Worm (Caenorhabditis elegans): ENCODE measurements around the gene txt-14.
A peak's percentile ranks its signal among the peaks of the same experiment; 100 is the strongest.

The txt-14 gene

ce11 chrV:18579684-18580083 lies 2.8 kb upstream of the txt-14 start, which contains the start of gene Y51A2D.13:
Gene Y51A2D.13 (minus strand): TSS chrV:18579784.
- TF ChIP-seq ceh-39 (tag; optimal IDR thresholded peaks at IDR 0.05), result no peak
- no peak for TF ChIP-seq nhr-2 (tag; optimal IDR thresholded peaks at IDR 0.05)
- no peak for TF ChIP-seq unc-120 (tag; optimal IDR thresholded peaks at IDR 0.05; ENCODE audit: poor library complexity, severe bottlenecking)
- no peak for TF ChIP-seq ces-1 (GFP tag; optimal IDR thresholded peaks at IDR 0.05)
- no peak for TF ChIP-seq ceh-43 (GFP tag; optimal IDR thresholded peaks at IDR 0.05)
- TF ChIP-seq unc-39 (tag; optimal IDR thresholded peaks at IDR 0.05), result no peak
- TF ChIP-seq mls-2 (tag; optimal IDR thresholded peaks at IDR 0.05), result no peak
- TF ChIP-seq blmp-1 (tag; optimal IDR thresholded peaks at IDR 0.05), result no peak
- TF ChIP-seq elt-1 (tag; optimal IDR thresholded peaks at IDR 0.05; ENCODE audit: borderline replicate concordance, insufficient read depth), result no peak
- no peak for TF ChIP-seq lsy-2 (tag; optimal IDR thresholded peaks at IDR 0.05)
- no peak for TF ChIP-seq ztf-11 (tag; optimal IDR thresholded peaks at IDR 0.05)
- no peak for TF ChIP-seq sem-2 (GFP tag; optimal IDR thresholded peaks at IDR 0.05)

- TF ChIP-seq ham-2 (GFP tag; optimal IDR thresholded peaks at IDR 0.05), result no peak
- TF ChIP-seq cnd-1 (tag; optimal IDR thresholded peaks at IDR 0.05), result no peak
- no peak for TF ChIP-seq ces-1 (GFP tag; optimal IDR thresholded peaks at IDR 0.05)
- no peak for TF ChIP-seq lin-13 (tag; optimal IDR thresholded peaks at IDR 0.05)
- no peak for TF ChIP-seq ztf-11 (tag; optimal IDR thresholded peaks at IDR 0.05)
- TF ChIP-seq snpc-4 (tag; optimal IDR thresholded peaks at IDR 0.05), result no peak
- peak; percentile 90 for TF ChIP-seq unc-120 (tag; optimal IDR thresholded peaks at IDR 0.05; ENCODE audit: poor library complexity, severe bottlenecking)
- no peak for TF ChIP-seq bed-3 (GFP tag; optimal IDR thresholded peaks at IDR 0.05)
- TF ChIP-seq hlh-1 (tag; optimal IDR thresholded peaks at IDR 0.05), result peak; percentile 100
- TF ChIP-seq drap-1 (GFP tag; optimal IDR thresholded peaks at IDR 0.05), result no peak
- TF ChIP-seq sem-2 (GFP tag; optimal IDR thresholded peaks at IDR 0.05), result no peak
- TF ChIP-seq mep-1 (tag; optimal IDR thresholded peaks at IDR 0.05), result no peak
- peak; percentile 98 for TF ChIP-seq unc-62 (GFP tag; optimal IDR thresholded peaks at IDR 0.05)
- peak; percentile 55 for TF ChIP-seq mab-5 (tag; optimal IDR thresholded peaks at IDR 0.05)
- no peak for TF ChIP-seq lin-32 (GFP tag; optimal IDR thresholded peaks at IDR 0.05)
- TF ChIP-seq ceh-43 (GFP tag; optimal IDR thresholded peaks at IDR 0.05), result no peak
- TF ChIP-seq unc-39 (tag; optimal IDR thresholded peaks at IDR 0.05), result no peak
- TF ChIP-seq ceh-83 (GFP tag; optimal IDR thresholded peaks at IDR 0.05), result no peak
- TF ChIP-seq nhr-2 (tag; optimal IDR thresholded peaks at IDR 0.05), result no peak
- no peak for TF ChIP-seq pha-4 (tag; optimal IDR thresholded peaks at IDR 0.05)
- no peak for TF ChIP-seq mls-2 (tag; optimal IDR thresholded peaks at IDR 0.05)
These were observed 905 bp upstream of the txt-14 start for ce11 chrV:18581393-18582113.

DNA sequence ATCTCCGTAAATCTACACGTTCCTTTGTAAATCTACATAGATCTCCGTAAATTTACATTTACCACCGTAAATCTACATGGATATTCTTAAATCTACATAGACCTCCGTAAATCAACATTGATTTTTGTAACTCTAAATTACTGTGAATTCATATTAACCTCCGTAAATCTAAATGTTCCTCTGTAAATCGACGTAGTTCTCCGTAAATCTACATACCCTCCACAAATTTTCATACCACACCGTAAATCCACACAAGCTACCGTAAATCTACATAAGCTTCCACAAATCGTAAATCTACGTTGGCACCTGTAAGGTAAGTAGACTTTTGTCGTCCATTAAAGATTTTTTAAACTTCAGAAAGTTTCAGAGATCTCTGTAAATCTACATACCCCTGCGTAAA lies 2.6 kb downstream of the txt-14 start:
- TF ChIP-seq unc-120 (tag; optimal IDR thresholded peaks at IDR 0.05; ENCODE audit: poor library complexity, severe bottlenecking) (no peak), sptf-1 (tag; optimal IDR thresholded peaks at IDR 0.05) (no peak)

DNA sequence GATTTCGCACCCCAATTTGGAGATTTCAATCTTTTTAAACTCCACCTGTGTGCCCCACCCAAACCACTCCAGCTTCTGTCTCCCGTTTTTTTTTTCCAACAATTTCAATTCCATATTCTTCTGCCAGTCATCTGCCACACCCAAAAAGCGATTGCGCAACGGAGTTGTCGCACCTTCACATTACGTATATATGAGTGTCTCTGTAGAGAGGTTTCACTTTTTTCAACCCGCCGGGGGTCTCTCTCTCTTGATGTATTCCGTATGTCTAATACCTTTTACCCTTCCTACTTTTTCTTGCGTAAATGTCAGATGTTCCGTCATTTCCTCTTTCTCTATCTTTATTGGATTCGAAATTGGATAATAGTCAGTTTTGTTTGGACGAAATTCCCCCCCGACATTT lies 4.5 kb downstream of the txt-14 start:
- TF ChIP-seq zip-8 (tag; optimal IDR thresholded peaks at IDR 0.05) (peak; percentile 73), lin-13 (tag; optimal IDR thresholded peaks at IDR 0.05) (no peak)

DNA sequence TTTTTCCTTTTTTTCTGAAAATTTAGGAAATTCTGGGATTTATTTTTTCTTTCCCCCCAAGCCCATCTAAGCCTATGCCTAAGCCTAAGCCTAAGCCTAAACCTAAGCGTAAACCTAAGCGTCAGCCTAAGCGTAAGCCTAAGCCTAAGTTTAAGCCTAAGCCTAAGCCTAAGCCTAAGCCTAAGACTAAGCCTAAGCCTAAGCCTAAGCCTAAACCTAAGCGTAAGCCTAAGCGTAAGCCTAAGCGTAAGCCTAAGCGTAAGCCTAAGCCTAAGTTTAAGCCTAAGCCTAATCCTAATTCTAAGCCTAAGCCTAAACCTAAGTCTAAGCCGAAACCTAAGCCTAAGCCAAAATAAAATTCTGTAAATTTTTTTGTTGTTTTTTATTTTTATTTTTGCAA lies 5.5 kb downstream of the txt-14 start:
- TF ChIP-seq ceh-39 (tag; optimal IDR thresholded peaks at IDR 0.05) (no peak), pha-4 (tag; optimal IDR thresholded peaks at IDR 0.05) (no peak), lsy-2 (tag; optimal IDR thresholded peaks at IDR 0.05) (no peak), lin-32 (GFP tag; optimal IDR thresholded peaks at IDR 0.05) (no peak), snpc-4 (tag; optimal IDR thresholded peaks at IDR 0.05) (no peak)

DNA sequence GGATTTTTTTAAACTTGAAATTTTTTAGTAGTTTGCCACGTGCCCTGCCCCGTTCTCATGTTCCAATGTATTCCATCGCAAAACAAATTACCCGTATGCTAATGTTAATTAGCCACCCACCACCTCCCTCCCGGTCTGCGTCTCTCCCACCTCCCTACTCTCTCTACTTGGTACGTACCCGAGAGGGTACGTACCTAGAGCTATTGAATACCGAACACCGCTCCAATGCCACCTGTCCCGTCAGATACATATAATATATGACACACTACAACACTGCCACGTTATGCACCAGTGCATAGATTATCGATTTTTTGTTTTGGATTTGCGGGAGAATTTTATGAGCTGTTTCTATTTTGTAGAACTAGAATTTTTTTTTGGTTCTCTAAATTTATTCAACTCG lies 7.1 kb downstream of the txt-14 start:
- TF ChIP-seq flh-1 (GFP tag; optimal IDR thresholded peaks at IDR 0.05) (no peak), nhr-2 (tag; optimal IDR thresholded peaks at IDR 0.05) (peak; percentile 91), ham-2 (GFP tag; optimal IDR thresholded peaks at IDR 0.05) (peak; percentile 87), lsy-2 (tag; optimal IDR thresholded peaks at IDR 0.05) (no peak), ces-1 (GFP tag; optimal IDR thresholded peaks at IDR 0.05) (peak; percentile 78), cnd-1 (tag; optimal IDR thresholded peaks at IDR 0.05) (peak; percentile 29), nhr-28 (tag; optimal IDR thresholded peaks at IDR 0.05) (no peak), lin-32 (GFP tag; optimal IDR thresholded peaks at IDR 0.05) (peak; percentile 24), bed-3 (GFP tag; optimal IDR thresholded peaks at IDR 0.05) (no peak), mep-1 (tag; optimal IDR thresholded peaks at IDR 0.05) (peak; percentile 37), sptf-1 (tag; optimal IDR thresholded peaks at IDR 0.05) (peak; percentile 38), ceh-43 (GFP tag; optimal IDR thresholded peaks at IDR 0.05) (peak; percentile 53), M03D4.4 (tag; optimal IDR thresholded peaks at IDR 0.05) (no peak), tbx-8 (GFP tag; optimal IDR thresholded peaks at IDR 0.05) (no peak), unc-39 (tag; optimal IDR thresholded peaks at IDR 0.05) (no peak), elt-1 (tag; optimal IDR thresholded peaks at IDR 0.05; ENCODE audit: borderline replicate concordance, insufficient read depth) (no peak), sem-2 (GFP tag; optimal IDR thresholded peaks at IDR 0.05) (no peak), drap-1 (GFP tag; optimal IDR thresholded peaks at IDR 0.05) (peak; percentile 53), hlh-1 (tag; optimal IDR thresholded peaks at IDR 0.05) (peak; percentile 61), nhr-237 (tag; optimal IDR thresholded peaks at IDR 0.05) (no peak), ceh-39 (tag; optimal IDR thresholded peaks at IDR 0.05) (peak; percentile 64), ceh-83 (GFP tag; optimal IDR thresholded peaks at IDR 0.05) (no peak), nhr-76 (tag; optimal IDR thresholded peaks at IDR 0.05) (no peak), pha-4 (tag; optimal IDR thresholded peaks at IDR 0.05) (no peak), unc-120 (tag; optimal IDR thresholded peaks at IDR 0.05; ENCODE audit: poor library complexity, severe bottlenecking) (peak; percentile 2), snpc-4 (tag; optimal IDR thresholded peaks at IDR 0.05) (no peak), unc-62 (GFP tag; optimal IDR thresholded peaks at IDR 0.05) (peak; percentile 52), ztf-11 (tag; optimal IDR thresholded peaks at IDR 0.05) (no peak), mls-2 (tag; optimal IDR thresholded peaks at IDR 0.05) (peak; percentile 64), zip-8 (tag; optimal IDR thresholded peaks at IDR 0.05) (no peak), mab-5 (tag; optimal IDR thresholded peaks at IDR 0.05) (no peak), lin-13 (tag; optimal IDR thresholded peaks at IDR 0.05) (no peak)
